Fruit fly (Drosophila melanogaster) whole organism, embryonic: Measurements from ENCODE around the gene RPA3.
A peak's percentile ranks its signal among the peaks of the same experiment; 100 is the strongest.

ENCODE experiments used
- Ada2b ChIP-seq: fragments of 200-800 bp; sonication (Bioruptor generic); IDR thresholded peaks from 2 replicates; pipeline ENCODE4 v1.3.6; 2022; ENCODE audit warnings: missing biosample characterization, missing genetic modification characterization
- Aef1 ChIP-seq: fragments of 200-800 bp; sonication (Bioruptor generic); IDR thresholded peaks from 3 replicates; pipeline ENCODE4 v1.3.6; 2022; ENCODE audit warnings: missing biosample characterization, missing genetic modification characterization
- Antp ChIP-seq: fragments of 200-800 bp; sonication (Bioruptor generic); optimal IDR thresholded peaks from 3 replicates; lab custom pipeline; 2016; ENCODE audit warnings: missing biosample characterization, missing genetic modification characterization
- B-H1 ChIP-seq: fragments of 200-800 bp; sonication (Bioruptor generic); IDR thresholded peaks from 3 replicates; pipeline ENCODE4 v1.3.6; 2022; ENCODE audit warnings: missing biosample characterization, missing genetic modification characterization
- BEAF-32 ChIP-seq: fragments of 200-800 bp; sonication (Bioruptor generic); optimal IDR thresholded peaks from 3 replicates; lab custom pipeline; 2017; ENCODE audit warnings: missing biosample characterization, missing genetic modification characterization, mild to moderate bottlenecking, moderate library complexity, missing genetic modification reagents
- CG10267 ChIP-seq: fragments of 200-800 bp; sonication (Bioruptor generic); optimal IDR thresholded peaks from 2 replicates; lab custom pipeline; 2018; ENCODE audit warnings: missing biosample characterization, mild to moderate bottlenecking, missing genetic modification characterization, moderate library complexity
- CG10462 ChIP-seq: fragments of 200-800 bp; sonication (Bioruptor generic); optimal IDR thresholded peaks from 2 replicates; lab custom pipeline; 2016; ENCODE audit warnings: missing biosample characterization, missing genetic modification characterization
- CG10979 ChIP-seq: fragments of 200-800 bp; sonication (Bioruptor generic); optimal IDR thresholded peaks from 2 replicates; lab custom pipeline; 2018; ENCODE audit warnings: missing biosample characterization, mild to moderate bottlenecking, missing genetic modification characterization, moderate library complexity
- CG11456 ChIP-seq: fragments of 200-800 bp; sonication (Bioruptor generic); IDR thresholded peaks from 3 replicates; pipeline ENCODE4 v1.3.6; 2022; ENCODE audit warnings: missing biosample characterization, missing genetic modification characterization
- CG12155 ChIP-seq: fragments of 200-800 bp; sonication (Bioruptor generic); optimal IDR thresholded peaks from 3 replicates; lab custom pipeline; 2016; ENCODE audit warnings: missing biosample characterization, missing genetic modification characterization
- CG12299 ChIP-seq: fragments of 200-800 bp; sonication (Bioruptor generic); optimal IDR thresholded peaks from 2 replicates; lab custom pipeline; 2018; ENCODE audit warnings: missing biosample characterization, mild to moderate bottlenecking, missing genetic modification characterization
- CG1233 ChIP-seq: fragments of 200-800 bp; sonication (Bioruptor generic); optimal IDR thresholded peaks from 4 replicates; lab custom pipeline; 2018; ENCODE audit warnings: missing biosample characterization, mild to moderate bottlenecking, missing genetic modification characterization
- CG17359 ChIP-seq: fragments of 200-800 bp; sonication (Bioruptor generic); optimal IDR thresholded peaks from 3 replicates; lab custom pipeline; 2018; ENCODE audit warnings: missing biosample characterization, mild to moderate bottlenecking, missing genetic modification characterization, moderate library complexity
- CG2889 ChIP-seq: fragments of 200-800 bp; sonication (Bioruptor generic); IDR thresholded peaks from 3 replicates; pipeline ENCODE4 v1.3.6; 2022; ENCODE audit warnings: missing biosample characterization, missing genetic modification characterization
- CG3065 ChIP-seq: fragments of 200-800 bp; sonication (Bioruptor generic); optimal IDR thresholded peaks from 2 replicates; lab custom pipeline; 2016; ENCODE audit warnings: missing biosample characterization, missing genetic modification characterization
- CG3995 ChIP-seq: fragments of 200-800 bp; sonication (Bioruptor generic); optimal IDR thresholded peaks from 3 replicates; lab custom pipeline; 2016; ENCODE audit warnings: missing biosample characterization, missing genetic modification characterization
- CG4404 ChIP-seq: fragments of 200-800 bp; sonication (Bioruptor generic); IDR thresholded peaks from 2 replicates; pipeline ENCODE4 v1.3.6; 2022; ENCODE audit warnings: missing biosample characterization, missing genetic modification characterization
- CG6813 ChIP-seq: fragments of 200-800 bp; sonication (Bioruptor generic); optimal IDR thresholded peaks from 2 replicates; lab custom pipeline; 2017; ENCODE audit warnings: missing biosample characterization, missing genetic modification characterization, mild to moderate bottlenecking, moderate library complexity, missing genetic modification reagents
- CG7372 ChIP-seq: fragments of 200-800 bp; sonication (Bioruptor generic); IDR thresholded peaks from 2 replicates; pipeline ENCODE4 v1.3.6; 2022; ENCODE audit warnings: missing biosample characterization, missing genetic modification characterization
- CG7839 ChIP-seq: fragments of 200-800 bp; sonication (Bioruptor generic); optimal IDR thresholded peaks from 3 replicates; lab custom pipeline; 2018; ENCODE audit warnings: missing biosample characterization, mild to moderate bottlenecking, missing genetic modification characterization, moderate library complexity
- CG8359 ChIP-seq: fragments of 200-800 bp; sonication (Bioruptor generic); optimal IDR thresholded peaks from 2 replicates; lab custom pipeline; 2017; ENCODE audit warnings: missing biosample characterization, mild to moderate bottlenecking, missing genetic modification characterization, borderline replicate concordance
- CG8924 ChIP-seq: fragments of 200-800 bp; optimal IDR thresholded peaks from 3 replicates; lab custom pipeline; 2019; ENCODE audit warnings: missing biosample characterization, mild to moderate bottlenecking, missing genetic modification characterization, moderate library complexity
- CG9727 ChIP-seq: fragments of 200-800 bp; sonication (Bioruptor generic); optimal IDR thresholded peaks from 3 replicates; lab custom pipeline; 2017; ENCODE audit warnings: missing biosample characterization, mild to moderate bottlenecking, missing genetic modification characterization
- Dek ChIP-seq: fragments of 200-800 bp; sonication (Bioruptor generic); optimal IDR thresholded peaks from 3 replicates; lab custom pipeline; 2019; ENCODE audit warnings: missing biosample characterization, mild to moderate bottlenecking, missing genetic modification characterization, moderate library complexity
- Dip3 ChIP-seq: fragments of 200-800 bp; sonication (Bioruptor generic); optimal IDR thresholded peaks from 3 replicates; lab custom pipeline; 2016; ENCODE audit warnings: missing biosample characterization, missing genetic modification characterization
- Fer3 ChIP-seq: fragments of 200-800 bp; sonication (Bioruptor generic); optimal IDR thresholded peaks from 2 replicates; lab custom pipeline; 2018; ENCODE audit warnings: missing biosample characterization, mild to moderate bottlenecking, missing genetic modification characterization, moderate library complexity
- GATAe ChIP-seq: fragments of 200-800 bp; sonication (Bioruptor generic); conservative IDR thresholded peaks from 2 replicates; pipeline ENCODE4 v1.3.6; 2022; ENCODE audit warnings: missing biosample characterization, missing genetic modification characterization
- Hr78 ChIP-seq, 2 experiments: fragments of 200-800 bp in 1 of 2; fragments of >200 bp in 1 of 2; sonication (Bioruptor generic) in 1 of 2; optimal IDR thresholded peaks; 2 replicates each; lab custom pipeline; 2017 to 2019; ENCODE audit warnings: missing biosample characterization in 2 of 2, missing genetic modification characterization in 2 of 2, mild to moderate bottlenecking in 1 of 2, moderate library complexity in 1 of 2
- Med ChIP-seq: fragments of 200-800 bp; sonication (Bioruptor generic); peaks from one replicate; lab custom pipeline; 2016; ENCODE audit warnings: missing biosample characterization, missing genetic modification characterization, mild to moderate bottlenecking, inconsistent platforms, moderate library complexity
- Nf-YB ChIP-seq: fragments of 200-800 bp; sonication (Bioruptor generic); optimal IDR thresholded peaks from 3 replicates; lab custom pipeline; 2019; ENCODE audit warnings: missing biosample characterization, mild to moderate bottlenecking, missing genetic modification characterization, moderate library complexity
- Ssrp ChIP-seq: fragments of 200-800 bp; sonication (Bioruptor generic); optimal IDR thresholded peaks from 2 replicates; lab custom pipeline; 2018; ENCODE audit warnings: missing biosample characterization, mild to moderate bottlenecking, missing genetic modification characterization, moderate library complexity
- bcd ChIP-seq: fragments of 200-800 bp; sonication (Bioruptor generic); optimal IDR thresholded peaks from 2 replicates; lab custom pipeline; 2017; ENCODE audit warnings: missing biosample characterization, mild to moderate bottlenecking, missing genetic modification characterization
- bsh ChIP-seq, 2 experiments: fragments of 200-800 bp; sonication (Bioruptor generic); optimal IDR thresholded peaks; 2 replicates each; lab custom pipeline; 2017 to 2018; ENCODE audit warnings: mild to moderate bottlenecking in 2 of 2, missing biosample characterization in 2 of 2, missing genetic modification characterization in 2 of 2, moderate library complexity in 1 of 2
- crc ChIP-seq: fragments of 200-800 bp; sonication (Bioruptor generic); optimal IDR thresholded peaks from 2 replicates; lab custom pipeline; 2016; ENCODE audit warnings: missing biosample characterization, missing genetic modification characterization
- crp ChIP-seq, 2 experiments: fragments of 200-800 bp; sonication (Bioruptor generic); optimal IDR thresholded peaks; 2 replicates in 1 of 2; 3 replicates in 1 of 2; lab custom pipeline; 2017; ENCODE audit warnings: missing biosample characterization in 2 of 2, missing genetic modification characterization in 2 of 2, mild to moderate bottlenecking in 1 of 2, moderate library complexity in 1 of 2
- dmrt99B ChIP-seq: fragments of 200-800 bp; sonication (Bioruptor generic); optimal IDR thresholded peaks from 2 replicates; lab custom pipeline; 2018; ENCODE audit warnings: missing biosample characterization, mild to moderate bottlenecking, missing genetic modification characterization, moderate library complexity
- dysf ChIP-seq: fragments of 200-800 bp; sonication (Bioruptor generic); IDR thresholded peaks from 3 replicates; pipeline ENCODE4 v1.3.6; 2022; ENCODE audit warnings: missing biosample characterization, missing genetic modification characterization
- insv ChIP-seq, 2 experiments: fragments of 200-800 bp; sonication (Bioruptor generic); optimal IDR thresholded peaks; 3 replicates each; lab custom pipeline; 2016 to 2018; ENCODE audit warnings: missing biosample characterization in 2 of 2, missing genetic modification characterization in 2 of 2
- jumu ChIP-seq: fragments of 200-800 bp; sonication (Bioruptor generic); optimal IDR thresholded peaks from 3 replicates; lab custom pipeline; 2016; ENCODE audit warnings: missing biosample characterization, missing genetic modification characterization
- kah ChIP-seq: fragments of 200-800 bp; sonication (Bioruptor generic); optimal IDR thresholded peaks from 2 replicates; lab custom pipeline; 2018; ENCODE audit warnings: missing biosample characterization, mild to moderate bottlenecking, missing genetic modification characterization
- knrl ChIP-seq: fragments of 200-800 bp; sonication (Bioruptor generic); IDR thresholded peaks from 3 replicates; pipeline ENCODE4 v1.3.6; 2022; ENCODE audit warnings: missing biosample characterization, missing genetic modification characterization; ENCODE audit not compliant: partially characterized antibody
- lab ChIP-seq: fragments of 200-800 bp; sonication (Bioruptor generic); optimal IDR thresholded peaks from 3 replicates; lab custom pipeline; 2017; ENCODE audit warnings: missing biosample characterization, missing genetic modification characterization, mild to moderate bottlenecking, moderate library complexity, missing genetic modification reagents
- ssp ChIP-seq: fragments of 200-800 bp; sonication (Bioruptor generic); IDR thresholded peaks from 2 replicates; pipeline ENCODE4 v1.3.6; 2022; ENCODE audit warnings: missing biosample characterization, missing genetic modification characterization
- tna ChIP-seq: fragments of 200-800 bp; sonication (Bioruptor generic); IDR thresholded peaks from 2 replicates; pipeline ENCODE4 v1.3.6; 2022; ENCODE audit warnings: missing biosample characterization, missing genetic modification characterization; ENCODE audit not compliant: partially characterized antibody
- trh ChIP-seq: fragments of 200-800 bp; sonication (Bioruptor generic); optimal IDR thresholded peaks from 2 replicates; lab custom pipeline; 2016; ENCODE audit warnings: missing biosample characterization, missing genetic modification characterization
- z ChIP-seq: fragments of 200-800 bp; sonication (Bioruptor generic); IDR thresholded peaks from 3 replicates; pipeline ENCODE4 v1.3.6; 2022; ENCODE audit warnings: missing biosample characterization, missing genetic modification characterization
- zfh1 ChIP-seq: fragments of 200-800 bp; sonication (Bioruptor generic); IDR thresholded peaks from 3 replicates; pipeline ENCODE4 v1.3.6; 2022; ENCODE audit warnings: missing biosample characterization, missing genetic modification characterization

Gene RPA3

dm6 chrX:11569956-11570695 is 45.5 kb downstream of the RPA3 start, which contains the start of the genes Polr2A and CG11699 (continued):
- TF ChIP-seq BEAF-32 (GFP tag; lab: Kevin White, UChicago) = peak; percentile 49
- peak; percentile 42 for TF ChIP-seq CG3995
- TF ChIP-seq bsh (GFP tag; optimal IDR thresholded peaks at IDR 0.05; lab: Kevin White, UChicago) = peak; percentile 6 to 57
- peak; percentile 40 for TF ChIP-seq Dip3 (GFP tag; lab: Kevin White, UChicago)
- TF ChIP-seq Ssrp (tag; lab: Kevin White, UChicago) = peak; percentile 12
- no peak for TF ChIP-seq dmrt99B (tag; lab: Kevin White, UChicago)
- TF ChIP-seq Antp (GFP tag; lab: Kevin White, UChicago) = no peak
- TF ChIP-seq bcd (GFP tag; lab: Kevin White, UChicago) = peak; percentile 46
- peak; percentile 42 for TF ChIP-seq Med (GFP tag; lab: Kevin White, UChicago)
- TF ChIP-seq CG12299 (tag; lab: Kevin White, UChicago) = peak; percentile 29
- TF ChIP-seq dysf (GFP tag; lab: Robert Waterston, UW) = peak; percentile 35; the same call in 1 of the 3 replicates
- TF ChIP-seq CG10979 (tag; lab: Kevin White, UChicago) = peak; percentile 18
- no peak for TF ChIP-seq CG7839
- no peak for TF ChIP-seq CG3065 (GFP tag; lab: Kevin White, UChicago)
- 0 out of 3 replicates have a peak, but pooled peaks have one; percentile 32 for TF ChIP-seq zfh1 (GFP tag; lab: Robert Waterston, UW)
- peak; percentile 4 for TF ChIP-seq CG10462 (GFP tag; lab: Kevin White, UChicago)
- peak; percentile 54 for TF ChIP-seq CG9727 (GFP tag; lab: Kevin White, UChicago)
- TF ChIP-seq B-H1 (GFP tag; lab: Robert Waterston, UW) = no peak; the same call in 2 of the 3 replicates
- TF ChIP-seq ssp = peak; percentile 32; the same call in 1 of the 2 replicates
- no peak for TF ChIP-seq crc (GFP tag; lab: Kevin White, UChicago)
- peak; percentile 34 for TF ChIP-seq jumu
- peak; percentile 93 for TF ChIP-seq CG10267 (tag; lab: Kevin White, UChicago)
- TF ChIP-seq Dek (tag; lab: Kevin White, UChicago) = peak; percentile 59
- TF ChIP-seq CG7372 = 0 out of 2 replicates have a peak, but pooled peaks have one; percentile 19
- TF ChIP-seq knrl (GFP tag; lab: Robert Waterston, UW) = no peak; the same call in 2 of the 3 replicates
- no peak for TF ChIP-seq z
- no peak for TF ChIP-seq lab (GFP tag; lab: Kevin White, UChicago)
- TF ChIP-seq Fer3 (tag; lab: Kevin White, UChicago) = peak; percentile 17
- TF ChIP-seq crp (GFP tag; optimal IDR thresholded peaks at IDR 0.05; lab: Kevin White, UChicago) = peak; percentile 3 to 90
- no peak for TF ChIP-seq kah (GFP tag; lab: Kevin White, UChicago)
- peak; percentile 45 for TF ChIP-seq CG12155 (GFP tag; lab: Kevin White, UChicago)
- peak; percentile 31 for TF ChIP-seq CG8924 (tag; lab: Kevin White, UChicago)
- TF ChIP-seq CG6813 = peak; percentile 9
- TF ChIP-seq GATAe (GFP tag; lab: Robert Waterston, UW) = no peak
- TF ChIP-seq CG4404 = peak; percentile 25; the same call in 1 of the 2 replicates
- TF ChIP-seq CG11456 (GFP tag; lab: Robert Waterston, UW) = no peak
- peak; percentile 5 for TF ChIP-seq CG8359
- no peak for TF ChIP-seq Ada2b (GFP tag; lab: Robert Waterston, UW)
- TF ChIP-seq CG2889 = no peak
- TF ChIP-seq Aef1 (GFP tag; lab: Robert Waterston, UW) = peak; percentile 38; the same call in 2 of the 3 replicates
- TF ChIP-seq CG17359 (tag; lab: Kevin White, UChicago) = peak; percentile 8
- no peak for TF ChIP-seq trh (GFP tag; lab: Kevin White, UChicago)
- TF ChIP-seq tna = peak; percentile 23; the same call in 1 of the 2 replicates
- TF ChIP-seq insv (GFP tag; optimal IDR thresholded peaks at IDR 0.05; lab: Kevin White, UChicago) = peak in 1 of 2 experiments; percentile 53
- peak; percentile 5 for TF ChIP-seq Nf-YB (GFP tag; lab: Kevin White, UChicago)
- TF ChIP-seq Hr78 (GFP tag; optimal IDR thresholded peaks at IDR 0.05; lab: Kevin White, UChicago) = no peak
- peak; percentile 14 for TF ChIP-seq CG1233
